Fruit fly (Drosophila melanogaster): ENCODE measurements around the gene Ravus.

Gene Ravus

dm6 chr3R:13220478-13220877 lies 43.4 kb downstream of the Ravus start, which contains the start of gene CG8476:
TSS of gene CG8476 (minus strand) at chr3R:13220578.
- TF ChIP-seq fru (GFP tag; optimal IDR thresholded peaks at IDR 0.05) (no peak), Dfd (GFP tag; optimal IDR thresholded peaks at IDR 0.05) (no peak), dmrt93B (GFP tag; optimal IDR thresholded peaks at IDR 0.05) (no peak), ey (GFP tag; optimal IDR thresholded peaks at IDR 0.05) (no peak), Vsx2 (GFP tag; optimal IDR thresholded peaks at IDR 0.05; ENCODE audit: partially characterized antibody) (no peak), usp (GFP tag; optimal IDR thresholded peaks at IDR 0.05) (no peak), rgr (GFP tag; optimal IDR thresholded peaks at IDR 0.05) (no peak), pan (optimal IDR thresholded peaks at IDR 0.05) (no peak), Hnf4 (GFP tag; optimal IDR thresholded peaks at IDR 0.05) (no peak), HLH106 (tag; optimal IDR thresholded peaks at IDR 0.05) (no peak)

- no peak for TF ChIP-seq Hr83 (GFP tag; optimal IDR thresholded peaks at IDR 0.05; ENCODE audit: poor library complexity, severe bottlenecking)
- TF ChIP-seq Sp1 (GFP tag; optimal IDR thresholded peaks at IDR 0.05): no peak
- no peak for TF ChIP-seq Abd-B (GFP tag; optimal IDR thresholded peaks at IDR 0.05)
- TF ChIP-seq sv (GFP tag; optimal IDR thresholded peaks at IDR 0.05): no peak
- no peak for TF ChIP-seq GATAd (GFP tag; optimal IDR thresholded peaks at IDR 0.05)
- TF ChIP-seq Mio (GFP tag; optimal IDR thresholded peaks at IDR 0.05): no peak
- no peak for TF ChIP-seq CrebA (GFP tag; optimal IDR thresholded peaks at IDR 0.05; ENCODE audit: borderline replicate concordance)
- no peak for TF ChIP-seq HLH106 (tag; optimal IDR thresholded peaks at IDR 0.05)
- TF ChIP-seq CG32264 (GFP tag; optimal IDR thresholded peaks at IDR 0.05): no peak
- TF ChIP-seq ey (GFP tag; optimal IDR thresholded peaks at IDR 0.05): no peak
- TF ChIP-seq N (GFP tag; optimal IDR thresholded peaks at IDR 0.05): no peak
- no peak for TF ChIP-seq pan (optimal IDR thresholded peaks at IDR 0.05)
- no peak for TF ChIP-seq woc (GFP tag; optimal IDR thresholded peaks at IDR 0.05)
- no peak for TF ChIP-seq Hr78 (GFP tag; optimal IDR thresholded peaks at IDR 0.05)
- no peak for TF ChIP-seq Myc (optimal IDR thresholded peaks at IDR 0.05)
Observed at dm6 chr3R:13218733-13219132, 45.1 kb downstream of the Ravus start.

- TF ChIP-seq jim (GFP tag; optimal IDR thresholded peaks at IDR 0.05) (no peak), Mio (GFP tag; optimal IDR thresholded peaks at IDR 0.05) (no peak), Jra (GFP tag; optimal IDR thresholded peaks at IDR 0.05) (no peak), Sp1 (GFP tag; optimal IDR thresholded peaks at IDR 0.05) (peak; percentile 30), OdsH (GFP tag; optimal IDR thresholded peaks at IDR 0.05) (no peak), Dfd (GFP tag; optimal IDR thresholded peaks at IDR 0.05) (no peak), sage (GFP tag; optimal IDR thresholded peaks at IDR 0.05) (no peak), dsf (GFP tag; optimal IDR thresholded peaks at IDR 0.05; ENCODE audit: borderline replicate concordance) (no peak), Hr83 (GFP tag; optimal IDR thresholded peaks at IDR 0.05; ENCODE audit: poor library complexity, severe bottlenecking) (no peak), foxo (GFP tag; optimal IDR thresholded peaks at IDR 0.05) (peak in 1 of 2 experiments; percentile 13), HLH106 (tag; optimal IDR thresholded peaks at IDR 0.05) (peak; percentile 47), Rel (GFP tag; optimal IDR thresholded peaks at IDR 0.05) (no peak), Rel (tag; optimal IDR thresholded peaks at IDR 0.05) (no peak), h (GFP tag; optimal IDR thresholded peaks at IDR 0.05) (peak; percentile 5), Dif (GFP tag; optimal IDR thresholded peaks at IDR 0.05; ENCODE audit: partially characterized antibody) (no peak), br (GFP tag; optimal IDR thresholded peaks at IDR 0.05) (no peak)
Observed at dm6 chr3R:13215100-13215499, 48.8 kb downstream of the Ravus start.

- TF ChIP-seq Sp1 (GFP tag; optimal IDR thresholded peaks at IDR 0.05) (no peak), GATAd (GFP tag; optimal IDR thresholded peaks at IDR 0.05) (no peak), dl (GFP tag; optimal IDR thresholded peaks at IDR 0.05; ENCODE audit: insufficient read depth in 1 of 2, partially characterized antibody in 2 of 2) (no peak), usp (GFP tag; optimal IDR thresholded peaks at IDR 0.05) (no peak), woc (GFP tag; optimal IDR thresholded peaks at IDR 0.05) (no peak), Dif (GFP tag; optimal IDR thresholded peaks at IDR 0.05; ENCODE audit: partially characterized antibody) (no peak), CG32264 (GFP tag; optimal IDR thresholded peaks at IDR 0.05) (no peak), rgr (GFP tag; optimal IDR thresholded peaks at IDR 0.05) (no peak), CrebA (GFP tag; optimal IDR thresholded peaks at IDR 0.05; ENCODE audit: borderline replicate concordance) (no peak), HLH106 (tag; optimal IDR thresholded peaks at IDR 0.05) (no peak)
Observed at dm6 chr3R:13214347-13214746, 49.5 kb downstream of the Ravus start, which contains the start of gene CG8483. TSS of gene CG8483 (minus strand) at chr3R:13214465.
